Fruit fly (Drosophila melanogaster) whole organism: ENCODE results near the gene dpr7.

Source experiments
- CG8478 ChIP-seq: fragments of >200 bp; optimal IDR thresholded peaks from 2 replicates; lab custom pipeline; 2018; ENCODE audit warnings: inconsistent platforms
- Dll ChIP-seq: fragments of >200 bp; optimal IDR thresholded peaks from 2 replicates; lab custom pipeline; 2017
- EcR ChIP-seq, 2 experiments: fragments of >200 bp; optimal IDR thresholded peaks; 2 replicates each; lab custom pipeline; 2017; ENCODE audit warnings: missing biosample characterization in 2 of 2, missing genetic modification characterization in 2 of 2, missing genetic modification reagents in 2 of 2
- pan ChIP-seq: fragments of >200 bp; optimal IDR thresholded peaks from 2 replicates; lab custom pipeline; 2017
- psq ChIP-seq: fragments of >200 bp; optimal IDR thresholded peaks from 2 replicates; lab custom pipeline; 2017
- usp ChIP-seq: fragments of >200 bp; optimal IDR thresholded peaks from 2 replicates; lab custom pipeline; 2017; ENCODE audit warnings: missing biosample characterization, missing genetic modification characterization, mixed read lengths

The dpr7 gene

dm6 chr4:253176-253575 is at the start of gene dpr7:
TSS of gene dpr7 (minus strand) at chr4:253329.
- TF ChIP-seq usp (GFP tag; lab: Kevin White, UChicago), result no peak
- no peak for TF ChIP-seq psq (lab: Kevin White, UChicago)
- no peak for TF ChIP-seq EcR (GFP tag; optimal IDR thresholded peaks at IDR 0.05; lab: Kevin White, UChicago)
- TF ChIP-seq pan (lab: Kevin White, UChicago), result no peak
- no peak for TF ChIP-seq Dll (lab: Kevin White, UChicago)
- no peak for TF ChIP-seq CG8478

dm6 chr4:292403-292802 is 39.3 kb upstream of the dpr7 start:
- no peak for TF ChIP-seq psq (lab: Kevin White, UChicago)
- no peak for TF ChIP-seq EcR (GFP tag; optimal IDR thresholded peaks at IDR 0.05; lab: Kevin White, UChicago)
- no peak for TF ChIP-seq Dll (lab: Kevin White, UChicago)
- no peak for TF ChIP-seq usp (GFP tag; lab: Kevin White, UChicago)
- no peak for TF ChIP-seq pan (lab: Kevin White, UChicago)
- TF ChIP-seq CG8478, result no peak

- TF ChIP-seq usp (GFP tag; lab: Kevin White, UChicago) (no peak), EcR (GFP tag; optimal IDR thresholded peaks at IDR 0.05; lab: Kevin White, UChicago) (no peak)
Measured at dm6 chr4:276325-276724, 23.2 kb upstream of the dpr7 start, which contains the start of gene NfI. TSS of gene NfI (minus strand) at chr4:276369.

dm6 chr4:274704-275103 is 21.6 kb upstream of the dpr7 start:
- TF ChIP-seq EcR (GFP tag; optimal IDR thresholded peaks at IDR 0.05; lab: Kevin White, UChicago), result no peak
- TF ChIP-seq pan (lab: Kevin White, UChicago), result no peak
- no peak for TF ChIP-seq Dll (lab: Kevin White, UChicago)
- no peak for TF ChIP-seq CG8478
- TF ChIP-seq usp (GFP tag; lab: Kevin White, UChicago), result no peak
- TF ChIP-seq psq (lab: Kevin White, UChicago), result no peak

dm6 chr4:261484-262070 is 8.4 kb upstream of the dpr7 start:
- TF ChIP-seq usp (GFP tag; lab: Kevin White, UChicago) (no peak), psq (lab: Kevin White, UChicago) (no peak), EcR (GFP tag; optimal IDR thresholded peaks at IDR 0.05; lab: Kevin White, UChicago) (no peak)

dm6 chr4:254697-255096 is 1.6 kb upstream of the dpr7 start, which contains the start of gene RhoGAP102A:
TSS of gene RhoGAP102A (plus strand) at chr4:254997.
- no peak for TF ChIP-seq EcR (GFP tag; optimal IDR thresholded peaks at IDR 0.05; lab: Kevin White, UChicago)
- no peak for TF ChIP-seq pan (lab: Kevin White, UChicago)
- TF ChIP-seq Dll (lab: Kevin White, UChicago), result no peak
- no peak for TF ChIP-seq usp (GFP tag; lab: Kevin White, UChicago)
- TF ChIP-seq CG8478, result no peak
- no peak for TF ChIP-seq psq (lab: Kevin White, UChicago)

dm6 chr4:240850-241249 is 12.3 kb downstream of the dpr7 start:
- TF ChIP-seq EcR (GFP tag; optimal IDR thresholded peaks at IDR 0.05; lab: Kevin White, UChicago) (no peak), pan (lab: Kevin White, UChicago) (no peak), usp (GFP tag; lab: Kevin White, UChicago) (no peak), psq (lab: Kevin White, UChicago) (no peak), Dll (lab: Kevin White, UChicago) (no peak), CG8478 (no peak)

dm6 chr4:238400-238799 is 14.7 kb downstream of the dpr7 start:
- TF ChIP-seq usp (GFP tag; lab: Kevin White, UChicago), result no peak
- no peak for TF ChIP-seq pan (lab: Kevin White, UChicago)

dm6 chr4:231185-231584 is 21.9 kb downstream of the dpr7 start:
- no peak for TF ChIP-seq usp (GFP tag; lab: Kevin White, UChicago)
- TF ChIP-seq pan (lab: Kevin White, UChicago), result no peak
- TF ChIP-seq CG8478, result no peak
- TF ChIP-seq EcR (GFP tag; optimal IDR thresholded peaks at IDR 0.05; lab: Kevin White, UChicago), result no peak
- no peak for TF ChIP-seq psq (lab: Kevin White, UChicago)

dm6 chr4:230430-230829 is 22.7 kb downstream of the dpr7 start, which contains the start of gene CG1674:
TSS of gene CG1674 (plus strand) at chr4:230730.
- TF ChIP-seq EcR (GFP tag; optimal IDR thresholded peaks at IDR 0.05; lab: Kevin White, UChicago) (no peak), pan (lab: Kevin White, UChicago) (no peak), usp (GFP tag; lab: Kevin White, UChicago) (no peak), Dll (lab: Kevin White, UChicago) (no peak), psq (lab: Kevin White, UChicago) (no peak), CG8478 (no peak)

dm6 chr4:227648-228047 is 25.5 kb downstream of the dpr7 start, which contains the start of the genes CG31999 and yellow-h:
TSS of gene CG31999 (minus strand) at chr4:227748.
TSS of gene yellow-h (plus strand) at chr4:227922.
- no peak for TF ChIP-seq psq (lab: Kevin White, UChicago)

- no peak for TF ChIP-seq pan (lab: Kevin White, UChicago)
- TF ChIP-seq CG8478, result no peak
- no peak for TF ChIP-seq Dll (lab: Kevin White, UChicago)
- no peak for TF ChIP-seq psq (lab: Kevin White, UChicago)
- TF ChIP-seq EcR (GFP tag; optimal IDR thresholded peaks at IDR 0.05; lab: Kevin White, UChicago), result no peak
- TF ChIP-seq usp (GFP tag; lab: Kevin White, UChicago), result no peak
Measured at dm6 chr4:226751-227150, 26.4 kb downstream of the dpr7 start.

dm6 chr4:225824-226223 is 27.3 kb downstream of the dpr7 start:
- TF ChIP-seq usp (GFP tag; lab: Kevin White, UChicago) (no peak), EcR (GFP tag; optimal IDR thresholded peaks at IDR 0.05; lab: Kevin White, UChicago) (no peak), psq (lab: Kevin White, UChicago) (no peak), Dll (lab: Kevin White, UChicago) (no peak), CG8478 (no peak), pan (lab: Kevin White, UChicago) (no peak)
